5 fruit fly cellular contexts compared by ENCODE assay signal in the genomic region with DNA sequence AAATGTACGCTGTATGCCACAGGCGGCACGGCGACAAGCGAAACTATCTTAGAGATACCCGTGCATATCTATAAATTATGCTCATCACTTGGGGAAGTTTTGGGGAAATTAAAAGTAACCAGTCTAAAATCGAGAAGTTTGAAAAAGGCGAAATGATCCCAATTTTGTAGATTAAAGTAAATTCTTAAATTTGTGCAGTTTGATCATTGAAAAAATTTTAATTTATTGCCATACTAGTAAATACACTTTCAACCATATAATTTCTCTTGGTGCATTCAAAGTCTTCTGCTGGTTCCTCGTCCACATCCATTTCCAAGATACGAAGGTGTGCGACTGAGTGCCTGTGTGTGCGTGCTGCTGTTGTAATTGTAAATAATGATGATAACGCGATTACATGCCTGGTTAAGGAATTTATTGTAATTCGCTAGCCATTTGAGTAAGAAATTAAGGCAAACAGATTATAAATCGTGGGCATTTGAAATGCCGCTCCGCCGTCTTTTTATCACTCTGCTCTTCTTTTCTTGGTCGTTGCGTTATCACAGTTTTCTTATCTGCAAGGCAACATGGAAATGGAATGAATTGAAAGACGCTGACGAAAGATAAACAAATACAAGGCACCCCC.
TF ChIP-seq lines count a peak whose summit lies in the region.

No protein-coding gene starts in this region.

- peak; percentile 44 for TF ChIP-seq CTCF in whole organism, embryonic (GFP tag; optimal IDR thresholded peaks at IDR 0.05; lab: Kevin White, UChicago)

TF ChIP-seq in whole organism, adult, 20 proteins besides CTCF, POLR2A, EP300 and RAD21:
- TF ChIP-seq CG33017 (tag; optimal IDR thresholded peaks at IDR 0.05; lab: Kevin White, UChicago) (no peak), pad (GFP tag; optimal IDR thresholded peaks at IDR 0.05; lab: Kevin White, UChicago) (no peak), kay (GFP tag; lab: Kevin White, UChicago; ENCODE audit: borderline replicate concordance) (peak; percentile 16), toe (GFP tag; optimal IDR thresholded peaks at IDR 0.05; lab: Kevin White, UChicago) (no peak), CG5204 (GFP tag; optimal IDR thresholded peaks at IDR 0.05; lab: Kevin White, UChicago) (no peak)

TF ChIP-seq in whole organism, embryonic, 481 proteins besides CTCF, POLR2A, EP300 and RAD21 (continues in another document):
- TF ChIP-seq kni (GFP tag; optimal IDR thresholded peaks at IDR 0.05; lab: Kevin White, UChicago) (no peak), CG31224 (GFP tag; IDR thresholded peaks at IDR 0.05; lab: Robert Waterston, UW) (peak; percentile 65), CG13775 (GFP tag; optimal IDR thresholded peaks at IDR 0.05; lab: Kevin White, UChicago) (peak; percentile 71), Doc3 (GFP tag; IDR thresholded peaks at IDR 0.05; lab: Robert Waterston, UW; ENCODE audit: partially characterized antibody) (no peak), Lhr (GFP tag; optimal IDR thresholded peaks at IDR 0.05; lab: Kevin White, UChicago) (peak; percentile 64), CG4404 (GFP tag; IDR thresholded peaks at IDR 0.05; lab: Robert Waterston, UW) (peak; percentile 74), CG1529 (GFP tag; optimal IDR thresholded peaks at IDR 0.05; lab: Kevin White, UChicago) (peak; percentile 82), CG13624 (GFP tag; optimal IDR thresholded peaks at IDR 0.05; lab: Kevin White, UChicago) (peak; percentile 69), Dfd (GFP tag; optimal IDR thresholded peaks at IDR 0.05; lab: Kevin White, UChicago) (no peak), CG1233 (GFP tag; optimal IDR thresholded peaks at IDR 0.05; lab: Kevin White, UChicago) (peak; percentile 86), ems (GFP tag; optimal IDR thresholded peaks at IDR 0.05; lab: Kevin White, UChicago) (peak; percentile 59), sisA (GFP tag; IDR thresholded peaks at IDR 0.05; lab: Robert Waterston, UW) (peak; percentile 82), nerfin-1 (tag; optimal IDR thresholded peaks at IDR 0.05; lab: Kevin White, UChicago) (peak; percentile 68), CG7357 (GFP tag; IDR thresholded peaks at IDR 0.05; lab: Robert Waterston, UW) (peak; percentile 72), Dbx (GFP tag; IDR thresholded peaks at IDR 0.05; lab: Robert Waterston, UW) (peak; percentile 65; the same call in 2 of the 3 replicates), Dp (GFP tag; optimal IDR thresholded peaks at IDR 0.05; lab: Kevin White, UChicago) (no peak), CG5953 (GFP tag; IDR thresholded peaks at IDR 0.05; lab: Robert Waterston, UW) (peak; percentile 73), tll (GFP tag; optimal IDR thresholded peaks at IDR 0.05; lab: Kevin White, UChicago) (no peak), CG6854 (GFP tag; optimal IDR thresholded peaks at IDR 0.05; lab: Kevin White, UChicago) (peak; percentile 29)

TF ChIP-seq in whole organism, prepupa, 60 proteins besides CTCF, POLR2A, EP300 and RAD21 (continues in another document):
- TF ChIP-seq CG8119 (GFP tag; IDR thresholded peaks at IDR 0.05; lab: Robert Waterston, UW) (peak; percentile 87), Sox15 (GFP tag; optimal IDR thresholded peaks at IDR 0.05; lab: Kevin White, UChicago) (no peak), esn (GFP tag; optimal IDR thresholded peaks at IDR 0.05; lab: Kevin White, UChicago) (peak; percentile 57), CG10631 (GFP tag; optimal IDR thresholded peaks at IDR 0.05; lab: Kevin White, UChicago) (peak; percentile 79), CG4318 (GFP tag; optimal IDR thresholded peaks at IDR 0.05; lab: Kevin White, UChicago) (peak; percentile 73), svp (GFP tag; lab: Kevin White, UChicago) (peak; percentile 51), CG6163 (GFP tag; IDR thresholded peaks at IDR 0.05; lab: Robert Waterston, UW) (peak; percentile 78), pdm3 (GFP tag; optimal IDR thresholded peaks at IDR 0.05; lab: Kevin White, UChicago) (peak; percentile 69), salr (GFP tag; optimal IDR thresholded peaks at IDR 0.05; lab: Kevin White, UChicago) (peak in 1 of 2 experiments; percentile 80), cyc (GFP tag; optimal IDR thresholded peaks at IDR 0.05; lab: Kevin White, UChicago) (peak; percentile 39), CG6854 (GFP tag; optimal IDR thresholded peaks at IDR 0.05; lab: Kevin White, UChicago) (no peak), CG16779 (tag; optimal IDR thresholded peaks at IDR 0.05; lab: Kevin White, UChicago) (peak; percentile 41), CG3919 (GFP tag; optimal IDR thresholded peaks at IDR 0.05; lab: Kevin White, UChicago) (peak; percentile 70), Lpt (GFP tag; optimal IDR thresholded peaks at IDR 0.05; lab: Kevin White, UChicago) (peak; percentile 73), net (GFP tag; optimal IDR thresholded peaks at IDR 0.05; lab: Kevin White, UChicago) (peak; percentile 67), topi (GFP tag; optimal IDR thresholded peaks at IDR 0.05; lab: Kevin White, UChicago) (peak; percentile 31), CG11902 (GFP tag; optimal IDR thresholded peaks at IDR 0.05; lab: Kevin White, UChicago) (peak; percentile 6), Hr38 (GFP tag; optimal IDR thresholded peaks at IDR 0.05; lab: Kevin White, UChicago) (no peak), ss (GFP tag; optimal IDR thresholded peaks at IDR 0.05; lab: Kevin White, UChicago) (peak; percentile 1 to 5), Eip75B (GFP tag; optimal IDR thresholded peaks at IDR 0.05; lab: Kevin White, UChicago) (peak; percentile 67), Gug (GFP tag; IDR thresholded peaks at IDR 0.05; lab: Robert Waterston, UW) (peak; percentile 70)

TF ChIP-seq in whole organism, pupa, 21 proteins besides CTCF, POLR2A, EP300 and RAD21:
- TF ChIP-seq Snoo (tag; optimal IDR thresholded peaks at IDR 0.05; lab: Kevin White, UChicago) (no peak), CG34367 (tag; optimal IDR thresholded peaks at IDR 0.05; lab: Kevin White, UChicago) (peak; percentile 49), fd96Ca (GFP tag; IDR thresholded peaks at IDR 0.05; lab: Robert Waterston, UW) (peak; percentile 44; the same call in 1 of the 3 replicates), Pif1B (GFP tag; optimal IDR thresholded peaks at IDR 0.05; lab: Kevin White, UChicago) (peak; percentile 42), CG14655 (GFP tag; optimal IDR thresholded peaks at IDR 0.05; lab: Kevin White, UChicago) (peak; percentile 89), CG12605 (GFP tag; IDR thresholded peaks at IDR 0.05; lab: Robert Waterston, UW) (peak; percentile 66), CG4496 (GFP tag; IDR thresholded peaks at IDR 0.05; lab: Robert Waterston, UW) (peak; percentile 85), Ets98B (GFP tag; IDR thresholded peaks at IDR 0.05; lab: Robert Waterston, UW) (peak; percentile 57), EcR (GFP tag; optimal IDR thresholded peaks at IDR 0.05; lab: Kevin White, UChicago) (no peak), CG15710 (tag; optimal IDR thresholded peaks at IDR 0.05; lab: Kevin White, UChicago) (peak; percentile 55), CG8301 (tag; optimal IDR thresholded peaks at IDR 0.05; lab: Kevin White, UChicago) (peak; percentile 83), CG32121 (GFP tag; IDR thresholded peaks at IDR 0.05; lab: Robert Waterston, UW) (peak; percentile 80), Pif1A (GFP tag; optimal IDR thresholded peaks at IDR 0.05; lab: Kevin White, UChicago) (peak; percentile 74), CG9948 (tag; optimal IDR thresholded peaks at IDR 0.05; lab: Kevin White, UChicago) (peak; percentile 67), CG10348 (GFP tag; IDR thresholded peaks at IDR 0.05; lab: Robert Waterston, UW) (no peak), gl (tag; optimal IDR thresholded peaks at IDR 0.05; lab: Kevin White, UChicago) (no peak), rn (GFP tag; IDR thresholded peaks at IDR 0.05; lab: Robert Waterston, UW) (0 out of 2 replicates have a peak, but pooled peaks have one; percentile 23), CG13204 (GFP tag; optimal IDR thresholded peaks at IDR 0.05; lab: Kevin White, UChicago) (no peak), CG17806 (tag; optimal IDR thresholded peaks at IDR 0.05; lab: Kevin White, UChicago) (peak; percentile 74), CG8159 (tag; optimal IDR thresholded peaks at IDR 0.05; lab: Kevin White, UChicago) (peak; percentile 59), D1 (tag; optimal IDR thresholded peaks at IDR 0.05; lab: Kevin White, UChicago) (peak; percentile 30)

TF ChIP-seq in whole organism, wandering third instar larva, 38 proteins besides CTCF, POLR2A, EP300 and RAD21:
- TF ChIP-seq Sp1 (GFP tag; optimal IDR thresholded peaks at IDR 0.05; lab: Kevin White, UChicago) (no peak), ey (GFP tag; optimal IDR thresholded peaks at IDR 0.05; lab: Kevin White, UChicago) (peak; percentile 7), lola (GFP tag; optimal IDR thresholded peaks at IDR 0.05; lab: Kevin White, UChicago) (no peak), foxo (GFP tag; optimal IDR thresholded peaks at IDR 0.05; lab: Kevin White, UChicago) (peak in 1 of 2 experiments; percentile 30), Hnf4 (GFP tag; optimal IDR thresholded peaks at IDR 0.05; lab: Kevin White, UChicago) (no peak), dsf (GFP tag; optimal IDR thresholded peaks at IDR 0.05; lab: Kevin White, UChicago; ENCODE audit: borderline replicate concordance) (no peak), OdsH (GFP tag; optimal IDR thresholded peaks at IDR 0.05; lab: Kevin White, UChicago) (peak; percentile 1), sv (GFP tag; optimal IDR thresholded peaks at IDR 0.05; lab: Kevin White, UChicago) (peak; percentile 82), Vsx2 (GFP tag; optimal IDR thresholded peaks at IDR 0.05; lab: Kevin White, UChicago; ENCODE audit: partially characterized antibody) (no peak), CG9705 (GFP tag; optimal IDR thresholded peaks at IDR 0.05; lab: Kevin White, UChicago) (no peak), GATAd (GFP tag; optimal IDR thresholded peaks at IDR 0.05; lab: Kevin White, UChicago) (no peak), br (GFP tag; optimal IDR thresholded peaks at IDR 0.05; lab: Kevin White, UChicago) (peak; percentile 0), fru (GFP tag; optimal IDR thresholded peaks at IDR 0.05; lab: Kevin White, UChicago) (peak; percentile 51), Abd-B (GFP tag; optimal IDR thresholded peaks at IDR 0.05; lab: Kevin White, UChicago) (no peak)
